Worm (Caenorhabditis elegans): ENCODE data around the gene Y59E9AL.4.

ce11 chrIV:5171994-5172528 is 42.9 kb downstream of the Y59E9AL.4 start:
- TF ChIP-seq F33H1.4 (GFP tag; IDR thresholded peaks at IDR 0.05) = no peak
- TF ChIP-seq lin-54 (GFP tag; optimal IDR thresholded peaks at IDR 0.05) = no peak
- TF ChIP-seq him-1 (tag; optimal IDR thresholded peaks at IDR 0.05) = no peak
- TF ChIP-seq ama-1 (optimal IDR thresholded peaks at IDR 0.05) = no peak
- TF ChIP-seq ama-1 (GFP tag; optimal IDR thresholded peaks at IDR 0.05) = no peak
- no peak for TF ChIP-seq die-1 (tag; optimal IDR thresholded peaks at IDR 0.05)
- no peak for TF ChIP-seq ztf-28 (GFP tag; IDR thresholded peaks at IDR 0.05)
- TF ChIP-seq attf-6 (GFP tag; IDR thresholded peaks at IDR 0.05) = no peak
